Fruit fly (Drosophila melanogaster) whole organism, embryonic: Measurements from ENCODE around the gene CG34347.

Experiments used
- C15 ChIP-seq: fragments of 200-800 bp; sonication (Bioruptor generic); IDR thresholded peaks from 3 replicates; pipeline ENCODE4 v1.3.6; 2022; ENCODE audit warnings: missing biosample characterization, missing genetic modification characterization
- CG10979 ChIP-seq: fragments of 200-800 bp; sonication (Bioruptor generic); optimal IDR thresholded peaks from 2 replicates; lab custom pipeline; 2018; ENCODE audit warnings: missing biosample characterization, mild to moderate bottlenecking, missing genetic modification characterization, moderate library complexity
- CG11085 ChIP-seq: fragments of 200-800 bp; sonication (Bioruptor generic); IDR thresholded peaks from 2 replicates; pipeline ENCODE4 v1.3.6; 2022; ENCODE audit warnings: missing biosample characterization, missing genetic modification characterization
- CG11695 ChIP-seq: fragments of 200-800 bp; sonication (Bioruptor generic); IDR thresholded peaks from 3 replicates; pipeline ENCODE4 v1.3.6; 2022; ENCODE audit warnings: missing biosample characterization, missing genetic modification characterization
- CG12071 ChIP-seq: fragments of 200-800 bp; sonication (Bioruptor generic); optimal IDR thresholded peaks from 3 replicates; lab custom pipeline; 2018; ENCODE audit warnings: missing biosample characterization, mild to moderate bottlenecking, missing genetic modification characterization
- CG12219 ChIP-seq: fragments of 200-800 bp; sonication (Bioruptor generic); optimal IDR thresholded peaks from 3 replicates; lab custom pipeline; 2018; ENCODE audit warnings: missing biosample characterization, mild to moderate bottlenecking, missing genetic modification characterization
- CG12236 ChIP-seq: fragments of 200-800 bp; sonication (Bioruptor generic); optimal IDR thresholded peaks from 2 replicates; lab custom pipeline; 2016; ENCODE audit warnings: missing biosample characterization, missing genetic modification characterization
- CG12744 ChIP-seq: fragments of 200-800 bp; sonication (Bioruptor generic); optimal IDR thresholded peaks from 2 replicates; lab custom pipeline; 2016; ENCODE audit warnings: missing biosample characterization, missing genetic modification characterization
- CG15269 ChIP-seq: fragments of 200-800 bp; sonication (Bioruptor generic); optimal IDR thresholded peaks from 2 replicates; lab custom pipeline; 2018; ENCODE audit warnings: missing biosample characterization, mild to moderate bottlenecking, missing genetic modification characterization, moderate library complexity
- CG15514 ChIP-seq: fragments of 200-800 bp; sonication (Bioruptor generic); optimal IDR thresholded peaks from 3 replicates; lab custom pipeline; 2017; ENCODE audit warnings: missing biosample characterization, missing genetic modification characterization, mild to moderate bottlenecking, moderate library complexity, missing genetic modification reagents
- CG17385 ChIP-seq: fragments of 200-800 bp; sonication (Bioruptor generic); optimal IDR thresholded peaks from 3 replicates; lab custom pipeline; 2018; ENCODE audit warnings: missing biosample characterization, mild to moderate bottlenecking, missing genetic modification characterization
- CG17829 ChIP-seq: fragments of 200-800 bp; optimal IDR thresholded peaks from 2 replicates; lab custom pipeline; 2019; ENCODE audit warnings: missing biosample characterization, mild to moderate bottlenecking, missing genetic modification characterization, moderate library complexity
- CG18262 ChIP-seq: fragments of 200-800 bp; optimal IDR thresholded peaks from 3 replicates; lab custom pipeline; 2019; ENCODE audit warnings: missing biosample characterization, mild to moderate bottlenecking, missing genetic modification characterization, moderate library complexity
- CG2120 ChIP-seq: fragments of 200-800 bp; sonication (Bioruptor generic); optimal IDR thresholded peaks from 3 replicates; lab custom pipeline; 2016; ENCODE audit warnings: missing biosample characterization, missing genetic modification characterization
- CG2712 ChIP-seq: fragments of 200-800 bp; optimal IDR thresholded peaks from 3 replicates; lab custom pipeline; 2019; ENCODE audit warnings: missing biosample characterization, mild to moderate bottlenecking, missing genetic modification characterization, moderate library complexity
- CG34224 ChIP-seq: fragments of 200-800 bp; sonication (Bioruptor generic); IDR thresholded peaks from 3 replicates; pipeline ENCODE4 v1.3.6; 2022; ENCODE audit warnings: missing biosample characterization, missing genetic modification characterization; ENCODE audit not compliant: partially characterized antibody
- CG3847 ChIP-seq: fragments of 200-800 bp; sonication (Bioruptor generic); IDR thresholded peaks from 2 replicates; pipeline ENCODE4 v1.3.6; 2022; ENCODE audit warnings: missing biosample characterization, missing genetic modification characterization
- CG7839 ChIP-seq: fragments of 200-800 bp; sonication (Bioruptor generic); optimal IDR thresholded peaks from 3 replicates; lab custom pipeline; 2018; ENCODE audit warnings: missing biosample characterization, mild to moderate bottlenecking, missing genetic modification characterization, moderate library complexity
- CG8478 ChIP-seq: fragments of >200 bp; optimal IDR thresholded peaks from 2 replicates; lab custom pipeline; 2018
- CG9817 ChIP-seq: fragments of 200-800 bp; sonication (Bioruptor generic); optimal IDR thresholded peaks from 2 replicates; lab custom pipeline; 2018; ENCODE audit warnings: missing biosample characterization, mild to moderate bottlenecking, missing genetic modification characterization, moderate library complexity
- D ChIP-seq, 2 experiments: fragments of 200-800 bp in 1 of 2; fragments of >200 bp in 1 of 2; sonication (Bioruptor generic) in 1 of 2; optimal IDR thresholded peaks; 2 replicates in 1 of 2; 3 replicates in 1 of 2; lab custom pipeline; 2017; ENCODE audit warnings: mild to moderate bottlenecking in 1 of 2, missing biosample characterization in 1 of 2, missing genetic modification characterization in 1 of 2, missing genetic modification reagents in 1 of 2
- Dref ChIP-seq: fragments of 200-800 bp; sonication (Bioruptor generic); IDR thresholded peaks from 2 replicates; pipeline ENCODE4 v1.3.6; 2022; ENCODE audit warnings: missing biosample characterization, missing genetic modification characterization
- Eip74EF ChIP-seq, 2 experiments: fragments of 200-800 bp in 1 of 2; fragments of >200 bp in 1 of 2; sonication (Bioruptor generic) in 1 of 2; optimal IDR thresholded peaks; 2 replicates each; lab custom pipeline; 2017 to 2019; ENCODE audit warnings: missing biosample characterization in 2 of 2, missing genetic modification characterization in 2 of 2, mild to moderate bottlenecking in 1 of 2, moderate library complexity in 1 of 2
- Ets65A ChIP-seq: fragments of 200-800 bp; sonication (Bioruptor generic); peaks from one replicate; lab custom pipeline; 2016; ENCODE audit warnings: missing biosample characterization, missing genetic modification characterization
- Gug ChIP-seq: fragments of 200-800 bp; sonication (Bioruptor generic); IDR thresholded peaks from 4 replicates; pipeline ENCODE4 v1.3.6; 2022; ENCODE audit warnings: missing biosample characterization, missing genetic modification characterization
- MESR4 ChIP-seq: fragments of 200-800 bp; sonication (Bioruptor generic); optimal IDR thresholded peaks from 2 replicates; lab custom pipeline; 2018; ENCODE audit warnings: missing biosample characterization, mild to moderate bottlenecking, missing genetic modification characterization, moderate library complexity
- Med ChIP-seq: fragments of 200-800 bp; sonication (Bioruptor generic); peaks from one replicate; lab custom pipeline; 2016; ENCODE audit warnings: missing biosample characterization, missing genetic modification characterization, mild to moderate bottlenecking, inconsistent platforms, moderate library complexity
- Oaz ChIP-seq: fragments of 200-800 bp; sonication (Bioruptor generic); IDR thresholded peaks from 2 replicates; pipeline ENCODE4 v1.3.6; 2022; ENCODE audit warnings: missing biosample characterization, missing genetic modification characterization
- Ptx1 ChIP-seq: fragments of 200-800 bp; sonication (Bioruptor generic); IDR thresholded peaks from 2 replicates; pipeline ENCODE4 v1.3.6; 2022; ENCODE audit warnings: missing biosample characterization, missing genetic modification characterization
- Rx ChIP-seq: fragments of 200-800 bp; sonication (Bioruptor generic); IDR thresholded peaks from 2 replicates; pipeline ENCODE4 v1.3.6; 2022; ENCODE audit warnings: missing biosample characterization, missing genetic modification characterization
- Spps ChIP-seq: fragments of 200-800 bp; sonication (Bioruptor generic); optimal IDR thresholded peaks from 2 replicates; lab custom pipeline; 2018; ENCODE audit warnings: missing biosample characterization, mild to moderate bottlenecking, missing genetic modification characterization
- Xbp1 ChIP-seq: fragments of 200-800 bp; sonication (Bioruptor generic); optimal IDR thresholded peaks from 3 replicates; lab custom pipeline; 2016; ENCODE audit warnings: missing biosample characterization, mild to moderate bottlenecking, missing genetic modification characterization
- abd-A ChIP-seq: fragments of 200-800 bp; sonication (Bioruptor generic); optimal IDR thresholded peaks from 3 replicates; lab custom pipeline; 2019; ENCODE audit warnings: missing biosample characterization, mild to moderate bottlenecking, missing genetic modification characterization, moderate library complexity
- bab2 ChIP-seq: fragments of 200-800 bp; sonication (Bioruptor generic); optimal IDR thresholded peaks from 2 replicates; lab custom pipeline; 2016; ENCODE audit warnings: missing biosample characterization, missing genetic modification characterization
- crol ChIP-seq: fragments of 200-800 bp; sonication (Bioruptor generic); IDR thresholded peaks from 2 replicates; pipeline ENCODE4 v1.3.6; 2022; ENCODE audit warnings: missing biosample characterization, missing genetic modification characterization
- cwo ChIP-seq: fragments of 200-800 bp; sonication (Bioruptor generic); optimal IDR thresholded peaks from 3 replicates; lab custom pipeline; 2017; ENCODE audit warnings: missing biosample characterization, missing genetic modification characterization, mild to moderate bottlenecking, moderate library complexity, missing genetic modification reagents
- dysf ChIP-seq: fragments of 200-800 bp; sonication (Bioruptor generic); IDR thresholded peaks from 3 replicates; pipeline ENCODE4 v1.3.6; 2022; ENCODE audit warnings: missing biosample characterization, missing genetic modification characterization
- fd3F ChIP-seq: fragments of 200-800 bp; sonication (Bioruptor generic); optimal IDR thresholded peaks from 2 replicates; lab custom pipeline; 2018; ENCODE audit warnings: missing biosample characterization, mild to moderate bottlenecking, missing genetic modification characterization, moderate library complexity
- grau ChIP-seq: fragments of 200-800 bp; optimal IDR thresholded peaks from 3 replicates; lab custom pipeline; 2019; ENCODE audit warnings: missing biosample characterization, mild to moderate bottlenecking, missing genetic modification characterization, moderate library complexity
- hb ChIP-seq: fragments of 200-800 bp; sonication (Bioruptor generic); IDR thresholded peaks from 3 replicates; pipeline ENCODE4 v1.3.6; 2022; ENCODE audit warnings: missing biosample characterization, missing genetic modification characterization; ENCODE audit not compliant: partially characterized antibody
- ind ChIP-seq: fragments of 200-800 bp; sonication (Bioruptor generic); optimal IDR thresholded peaks from 3 replicates; lab custom pipeline; 2016; ENCODE audit warnings: missing biosample characterization, missing genetic modification characterization
- inv ChIP-seq: fragments of 200-800 bp; sonication (Bioruptor generic); IDR thresholded peaks from 2 replicates; pipeline ENCODE4 v1.3.6; 2022; ENCODE audit warnings: missing biosample characterization, missing genetic modification characterization; ENCODE audit not compliant: partially characterized antibody
- kah ChIP-seq: fragments of 200-800 bp; sonication (Bioruptor generic); optimal IDR thresholded peaks from 2 replicates; lab custom pipeline; 2018; ENCODE audit warnings: missing biosample characterization, mild to moderate bottlenecking, missing genetic modification characterization
- nmo ChIP-seq: fragments of 200-800 bp; sonication (Bioruptor generic); optimal IDR thresholded peaks from 2 replicates; lab custom pipeline; 2018; ENCODE audit warnings: missing biosample characterization, mild to moderate bottlenecking, missing genetic modification characterization, moderate library complexity
- prd ChIP-seq, 3 experiments: fragments of >200 bp in 2 of 3; fragments of 200-800 bp in 1 of 3; sonication (Bioruptor generic) in 1 of 3; optimal IDR thresholded peaks in 2 of 3; IDR thresholded peaks in 1 of 3; 2 replicates in 2 of 3; 3 replicates in 1 of 3; pipeline versions ENCODE4 v1.3.6 to Lab custom; 2017 to 2022; ENCODE audit warnings: missing biosample characterization in 1 of 3, missing genetic modification characterization in 1 of 3
- row ChIP-seq: fragments of 200-800 bp; sonication (Bioruptor generic); IDR thresholded peaks from 3 replicates; pipeline ENCODE4 v1.3.6; 2022; ENCODE audit warnings: missing biosample characterization, missing genetic modification characterization
- run ChIP-seq: fragments of 200-800 bp; sonication (Bioruptor generic); optimal IDR thresholded peaks from 3 replicates; lab custom pipeline; 2018; ENCODE audit warnings: missing biosample characterization, mild to moderate bottlenecking, missing genetic modification characterization
- scrt ChIP-seq: fragments of 200-800 bp; sonication (Bioruptor generic); optimal IDR thresholded peaks from 2 replicates; lab custom pipeline; 2018; ENCODE audit warnings: missing biosample characterization, mild to moderate bottlenecking, missing genetic modification characterization, moderate library complexity
- so ChIP-seq: fragments of 200-800 bp; sonication (Bioruptor generic); IDR thresholded peaks from 3 replicates; pipeline ENCODE4 v1.3.6; 2022; ENCODE audit warnings: missing biosample characterization, missing genetic modification characterization
- stc ChIP-seq: fragments of 200-800 bp; sonication (Bioruptor generic); IDR thresholded peaks from 2 replicates; pipeline ENCODE4 v1.3.6; 2022; ENCODE audit warnings: missing biosample characterization, missing genetic modification characterization
- unpg ChIP-seq: fragments of 200-800 bp; sonication (Bioruptor generic); optimal IDR thresholded peaks from 3 replicates; lab custom pipeline; 2018; ENCODE audit warnings: missing biosample characterization, mild to moderate bottlenecking, missing genetic modification characterization, moderate library complexity

CG34347 gene

dm6 chr3R:31363615-31364014, 52.7 kb downstream of the CG34347 start (continued):
- TF ChIP-seq crol (GFP tag; lab: Robert Waterston, UW) (no peak), CG12219 (GFP tag; lab: Kevin White, UChicago) (no peak), Xbp1 (GFP tag; lab: Kevin White, UChicago) (peak; percentile 22), kah (no peak), stc (no peak), CG17385 (GFP tag; lab: Kevin White, UChicago) (peak; percentile 18), CG10979 (no peak), CG8478 (lab: Kevin White, UChicago) (no peak), Spps (tag; lab: Kevin White, UChicago) (no peak), CG2712 (tag; lab: Kevin White, UChicago) (no peak), Oaz (GFP tag; lab: Robert Waterston, UW) (no peak), MESR4 (GFP tag; lab: Kevin White, UChicago) (no peak), prd (optimal IDR thresholded peaks at IDR 0.05; lab: Kevin White, UChicago) (no peak), prd (GFP tag; IDR thresholded peaks at IDR 0.05; lab: Robert Waterston, UW) (peak; percentile 39; the same call in 1 of the 3 replicates), cwo (GFP tag; lab: Kevin White, UChicago) (peak; percentile 47), dysf (GFP tag; lab: Robert Waterston, UW) (peak; percentile 41; the same call in 1 of the 3 replicates), CG12236 (GFP tag; lab: Kevin White, UChicago) (no peak), CG17829 (tag; lab: Kevin White, UChicago) (no peak), unpg (GFP tag; lab: Kevin White, UChicago) (peak; percentile 26), CG11695 (GFP tag; lab: Robert Waterston, UW) (no peak), Rx (GFP tag; lab: Robert Waterston, UW) (no peak), Gug (GFP tag; lab: Robert Waterston, UW) (no peak), CG34224 (GFP tag; lab: Robert Waterston, UW) (no peak), Med (peak; percentile 16), CG12744 (no peak), Ets65A (peak; percentile 19), CG2120 (GFP tag; lab: Kevin White, UChicago) (peak; percentile 59), CG15269 (tag; lab: Kevin White, UChicago) (peak; percentile 40), Ptx1 (0 out of 2 replicates have a peak, but pooled peaks have one; percentile 18), grau (peak; percentile 58), ind (no peak), C15 (no peak), CG7839 (tag; lab: Kevin White, UChicago) (peak; percentile 26), CG11085 (GFP tag; lab: Robert Waterston, UW) (0 out of 2 replicates have a peak, but pooled peaks have one; percentile 13), scrt (GFP tag; lab: Kevin White, UChicago) (peak; percentile 6), so (GFP tag; lab: Robert Waterston, UW) (0 out of 3 replicates have a peak, but pooled peaks have one; percentile 37), inv (GFP tag; lab: Robert Waterston, UW) (no peak), bab2 (no peak)

- TF ChIP-seq nmo (GFP tag; lab: Kevin White, UChicago) (peak; percentile 19), fd3F (GFP tag; lab: Kevin White, UChicago) (no peak), CG12071 (GFP tag; lab: Kevin White, UChicago) (no peak), Eip74EF (GFP tag; optimal IDR thresholded peaks at IDR 0.05; lab: Kevin White, UChicago) (peak in 1 of 2 experiments; percentile 23), Dref (GFP tag; lab: Robert Waterston, UW) (no peak), run (tag; lab: Kevin White, UChicago) (no peak), hb (GFP tag; lab: Robert Waterston, UW) (no peak), CG15514 (GFP tag; lab: Kevin White, UChicago) (peak; percentile 2), CG18262 (tag; lab: Kevin White, UChicago) (no peak), D (optimal IDR thresholded peaks at IDR 0.05; lab: Kevin White, UChicago) (no peak), D (GFP tag; optimal IDR thresholded peaks at IDR 0.05; lab: Kevin White, UChicago) (no peak), CG3847 (GFP tag; lab: Robert Waterston, UW) (no peak), bab2 (peak; percentile 50), row (GFP tag; lab: Robert Waterston, UW) (0 out of 3 replicates have a peak, but pooled peaks have one; percentile 21), abd-A (tag; lab: Kevin White, UChicago) (no peak), grau (no peak), CG9817 (tag; lab: Kevin White, UChicago) (no peak)
Measured at dm6 chr3R:31369054-31369453, 58.1 kb downstream of the CG34347 start.
